Worm (Caenorhabditis elegans) whole organism, L4 larva: ENCODE results near the gene spp-22.
A peak's percentile ranks its signal among the peaks of the same experiment; 100 is the strongest.

ENCODE experiments used
- F10B5.3 ChIP-seq: sonication (generic microtip); optimal IDR thresholded peaks from 2 replicates; lab custom pipeline; 2016; ENCODE audit warnings: mild to moderate bottlenecking, missing genetic modification characterization, missing compliant biosample characterization
- F49E8.2 ChIP-seq: sonication (generic microtip); optimal IDR thresholded peaks from 2 replicates; lab custom pipeline; 2016; ENCODE audit warnings: missing compliant biosample characterization, mild to moderate bottlenecking, missing genetic modification characterization, borderline replicate concordance
- T26A8.4 ChIP-seq: fragments of 200-800 bp; sonication (Bioruptor generic); IDR thresholded peaks from 2 replicates; pipeline ENCODE4 v1.3.6; 2022; ENCODE audit warnings: missing genetic modification characterization, missing compliant biosample characterization
- Y48G9A.11 ChIP-seq: fragments of 200-800 bp; sonication (Bioruptor generic); IDR thresholded peaks from 2 replicates; pipeline ENCODE4 v1.3.6; 2022; ENCODE audit warnings: missing genetic modification reagents, missing genetic modification characterization, missing compliant biosample characterization
- Y75B8A.6 ChIP-seq: fragments of 200-800 bp; sonication (Bioruptor generic); IDR thresholded peaks from 2 replicates; pipeline ENCODE4 v1.3.6; 2022; ENCODE audit warnings: missing genetic modification reagents, missing genetic modification characterization, missing compliant biosample characterization
- ZK337.2 ChIP-seq: fragments of 200-800 bp; sonication (Bioruptor generic); IDR thresholded peaks from 2 replicates; pipeline ENCODE4 v1.3.6; 2022; ENCODE audit warnings: missing genetic modification reagents, missing genetic modification characterization, missing compliant biosample characterization
- aly-2 ChIP-seq: sonication (generic microtip); optimal IDR thresholded peaks from 2 replicates; lab custom pipeline; 2018; ENCODE audit warnings: missing biosample characterization, missing genetic modification characterization
- arid-1 ChIP-seq: fragments of 200-800 bp; sonication (Bioruptor generic); conservative IDR thresholded peaks from 2 replicates; pipeline ENCODE4 v1.3.6; 2022; ENCODE audit warnings: missing genetic modification reagents, missing genetic modification characterization, missing compliant biosample characterization
- ceh-82 ChIP-seq: sonication (generic microtip); optimal IDR thresholded peaks from 2 replicates; lab custom pipeline; 2017; ENCODE audit warnings: missing biosample characterization, missing genetic modification characterization
- ces-1 ChIP-seq: fragments of 150-350 bp; sonication (generic microtip); optimal IDR thresholded peaks from 4 replicates; lab custom pipeline; 2014; ENCODE audit warnings: missing biosample characterization, missing genetic modification reagents, missing genetic modification characterization
- ctbp-1 ChIP-seq: fragments of 200-800 bp; sonication (Bioruptor generic); IDR thresholded peaks from 2 replicates; pipeline ENCODE4 v1.3.6; 2022; ENCODE audit warnings: missing genetic modification reagents, missing genetic modification characterization, missing compliant biosample characterization
- daf-12 ChIP-seq: fragments of 150-350 bp; optimal IDR thresholded peaks from 2 replicates; lab custom pipeline; 2014; ENCODE audit warnings: missing biosample characterization, missing genetic modification reagents, missing genetic modification characterization
- dmd-6 ChIP-seq: fragments of 200-800 bp; sonication (Bioruptor generic); IDR thresholded peaks from 2 replicates; pipeline ENCODE4 v1.3.6; 2022; ENCODE audit warnings: missing genetic modification reagents, missing genetic modification characterization, missing compliant biosample characterization
- dmd-8 ChIP-seq: fragments of 200-800 bp; sonication (Bioruptor generic); IDR thresholded peaks from 2 replicates; pipeline ENCODE4 v1.3.6; 2022; ENCODE audit warnings: missing genetic modification characterization, missing compliant biosample characterization
- dpl-1 ChIP-seq: fragments of 150-350 bp; optimal IDR thresholded peaks from 2 replicates; lab custom pipeline; 2014; ENCODE audit warnings: missing biosample characterization, missing genetic modification reagents, missing genetic modification characterization
- dve-1 ChIP-seq: sonication (generic microtip); optimal IDR thresholded peaks from 2 replicates; lab custom pipeline; 2017; ENCODE audit warnings: antibody characterized with exemption, mild to moderate bottlenecking, missing genetic modification characterization, missing compliant biosample characterization; ENCODE audit not compliant: insufficient read depth
- gei-8 ChIP-seq: fragments of 200-800 bp; sonication (Bioruptor generic); optimal IDR thresholded peaks from 2 replicates; lab custom pipeline; 2018; ENCODE audit warnings: mild to moderate bottlenecking, missing genetic modification characterization, missing compliant biosample characterization
- hif-1 ChIP-seq, 2 experiments: sonication (generic microtip); optimal IDR thresholded peaks; 2 replicates each; lab custom pipeline; 2016 to 2017; ENCODE audit warnings: missing compliant biosample characterization in 2 of 2, missing genetic modification characterization in 2 of 2, missing genetic modification reagents in 2 of 2, missing genotype in 2 of 2, mild to moderate bottlenecking in 1 of 2
- hlh-11 ChIP-seq: fragments of 200-800 bp; sonication (Bioruptor generic); optimal IDR thresholded peaks from 2 replicates; lab custom pipeline; 2018; ENCODE audit warnings: mild to moderate bottlenecking, missing genetic modification characterization, missing compliant biosample characterization
- hlh-30 ChIP-seq: sonication (generic microtip); optimal IDR thresholded peaks from 2 replicates; lab custom pipeline; 2017; ENCODE audit warnings: antibody characterized with exemption, mild to moderate bottlenecking, missing genetic modification characterization, missing compliant biosample characterization; ENCODE audit not compliant: insufficient read depth
- lin-15B ChIP-seq: fragments of 150-350 bp; sonication (generic microtip); optimal IDR thresholded peaks from 3 replicates; lab custom pipeline; 2014; ENCODE audit warnings: missing biosample characterization, missing genetic modification characterization
- lin-39 ChIP-seq: fragments of 150-350 bp; optimal IDR thresholded peaks from 2 replicates; lab custom pipeline; 2014; ENCODE audit warnings: missing biosample characterization, missing genetic modification reagents, missing genetic modification characterization
- lsy-2 ChIP-seq, 2 experiments: fragments of 150-350 bp in 1 of 2; sonication (generic microtip) in 1 of 2; optimal IDR thresholded peaks; 2 replicates each; lab custom pipeline; 2014 to 2017; ENCODE audit warnings: missing biosample characterization in 2 of 2, missing genetic modification characterization in 2 of 2
- mdl-1 ChIP-seq, 2 experiments: fragments of 150-350 bp in 1 of 2; sonication (generic microtip) in 1 of 2; optimal IDR thresholded peaks; 2 replicates each; lab custom pipeline; 2014 to 2017; ENCODE audit warnings: missing biosample characterization in 2 of 2, missing genetic modification characterization in 2 of 2
- mes-2 ChIP-seq: sonication (generic microtip); optimal IDR thresholded peaks from 2 replicates; lab custom pipeline; 2016; ENCODE audit warnings: missing genotype, mild to moderate bottlenecking, missing genetic modification characterization, missing compliant biosample characterization; ENCODE audit not compliant: poor library complexity, severe bottlenecking
- nhr-28 ChIP-seq: fragments of 150-350 bp; optimal IDR thresholded peaks from 2 replicates; lab custom pipeline; 2014; ENCODE audit warnings: missing biosample characterization, missing genetic modification characterization
- nhr-41 ChIP-seq: fragments of 200-800 bp; sonication (Bioruptor generic); IDR thresholded peaks from 2 replicates; pipeline ENCODE4 v1.3.6; 2022; ENCODE audit warnings: missing genetic modification reagents, missing genetic modification characterization, missing compliant biosample characterization
- nhr-48 ChIP-seq: sonication (generic microtip); optimal IDR thresholded peaks from 2 replicates; lab custom pipeline; 2016; ENCODE audit warnings: mild to moderate bottlenecking, missing genetic modification characterization, missing compliant biosample characterization
- nhr-6 ChIP-seq: fragments of 150-350 bp; optimal IDR thresholded peaks from 2 replicates; lab custom pipeline; 2014; ENCODE audit warnings: missing biosample characterization, missing genetic modification characterization
- nhr-76 ChIP-seq: fragments of 150-350 bp; optimal IDR thresholded peaks from 2 replicates; lab custom pipeline; 2014; ENCODE audit warnings: missing biosample characterization, missing genetic modification characterization
- pha-4 ChIP-seq, 2 experiments: fragments of 150-350 bp in 1 of 2; fragments of 200-800 bp in 1 of 2; sonication (Bioruptor generic) in 1 of 2; IDR thresholded peaks in 1 of 2; optimal IDR thresholded peaks in 1 of 2; 2 replicates each; pipeline versions ENCODE4 v1.3.6 to Lab custom; 2014 to 2022; ENCODE audit warnings: missing genetic modification characterization in 2 of 2, missing genetic modification reagents in 2 of 2, missing biosample characterization in 1 of 2, missing compliant biosample characterization in 1 of 2
- php-3 ChIP-seq: fragments of 200-800 bp; sonication (Bioruptor generic); IDR thresholded peaks from 2 replicates; pipeline ENCODE4 v1.3.6; 2022; ENCODE audit warnings: missing genetic modification reagents, missing genetic modification characterization, missing compliant biosample characterization
- rbr-2 ChIP-seq: sonication (generic microtip); optimal IDR thresholded peaks from 2 replicates; lab custom pipeline; 2016; ENCODE audit warnings: missing genotype, missing genetic modification characterization, missing compliant biosample characterization
- saeg-2 ChIP-seq: fragments of 200-800 bp; sonication (Bioruptor generic); IDR thresholded peaks from 2 replicates; pipeline ENCODE4 v1.3.6; 2022; ENCODE audit warnings: missing genetic modification reagents, missing genetic modification characterization, missing compliant biosample characterization
- sdz-12 ChIP-seq: fragments of 200-800 bp; sonication (Bioruptor generic); optimal IDR thresholded peaks from 2 replicates; lab custom pipeline; 2018; ENCODE audit warnings: mild to moderate bottlenecking, missing genetic modification characterization, missing compliant biosample characterization
- set-16 ChIP-seq: fragments of 200-800 bp; sonication (Bioruptor generic); IDR thresholded peaks from 2 replicates; pipeline ENCODE4 v1.3.6; 2022; ENCODE audit warnings: missing genetic modification reagents, missing genetic modification characterization, missing compliant biosample characterization
- skn-1 ChIP-seq: fragments of 150-350 bp; optimal IDR thresholded peaks from 2 replicates; lab custom pipeline; 2014; ENCODE audit warnings: missing biosample characterization, missing genetic modification characterization
- spr-1 ChIP-seq: sonication (generic microtip); optimal IDR thresholded peaks from 2 replicates; lab custom pipeline; 2016; ENCODE audit warnings: mild to moderate bottlenecking, missing genetic modification characterization, missing compliant biosample characterization
- unc-39 ChIP-seq: sonication (generic microtip); optimal IDR thresholded peaks from 2 replicates; lab custom pipeline; 2017; ENCODE audit warnings: missing biosample characterization, missing genetic modification characterization
- unc-62 ChIP-seq, 3 experiments: fragments of 150-350 bp in 1 of 3; sonication (generic microtip); optimal IDR thresholded peaks in 2 of 3; peaks in 1 of 3; 1 replicate in 1 of 3; 2 replicates in 2 of 3; lab custom pipeline; 2014 to 2017; ENCODE audit warnings: missing biosample characterization in 3 of 3, missing genetic modification characterization in 3 of 3, missing genetic modification reagents in 3 of 3, missing genotype in 1 of 3
- zag-1 ChIP-seq: fragments of 150-350 bp; optimal IDR thresholded peaks from 2 replicates; lab custom pipeline; 2014; ENCODE audit warnings: missing biosample characterization, missing genetic modification characterization
- zip-11 ChIP-seq: fragments of 200-800 bp; sonication (Bioruptor generic); IDR thresholded peaks from 2 replicates; pipeline ENCODE4 v1.3.6; 2022; ENCODE audit warnings: missing genetic modification characterization, missing compliant biosample characterization
- zip-2 ChIP-seq: fragments of 150-350 bp; optimal IDR thresholded peaks from 2 replicates; lab custom pipeline; 2014; ENCODE audit warnings: missing biosample characterization, missing genetic modification characterization
- ztf-11 ChIP-seq: fragments of 150-350 bp; optimal IDR thresholded peaks from 2 replicates; lab custom pipeline; 2014; ENCODE audit warnings: missing biosample characterization, missing genetic modification characterization

Gene spp-22

DNA sequence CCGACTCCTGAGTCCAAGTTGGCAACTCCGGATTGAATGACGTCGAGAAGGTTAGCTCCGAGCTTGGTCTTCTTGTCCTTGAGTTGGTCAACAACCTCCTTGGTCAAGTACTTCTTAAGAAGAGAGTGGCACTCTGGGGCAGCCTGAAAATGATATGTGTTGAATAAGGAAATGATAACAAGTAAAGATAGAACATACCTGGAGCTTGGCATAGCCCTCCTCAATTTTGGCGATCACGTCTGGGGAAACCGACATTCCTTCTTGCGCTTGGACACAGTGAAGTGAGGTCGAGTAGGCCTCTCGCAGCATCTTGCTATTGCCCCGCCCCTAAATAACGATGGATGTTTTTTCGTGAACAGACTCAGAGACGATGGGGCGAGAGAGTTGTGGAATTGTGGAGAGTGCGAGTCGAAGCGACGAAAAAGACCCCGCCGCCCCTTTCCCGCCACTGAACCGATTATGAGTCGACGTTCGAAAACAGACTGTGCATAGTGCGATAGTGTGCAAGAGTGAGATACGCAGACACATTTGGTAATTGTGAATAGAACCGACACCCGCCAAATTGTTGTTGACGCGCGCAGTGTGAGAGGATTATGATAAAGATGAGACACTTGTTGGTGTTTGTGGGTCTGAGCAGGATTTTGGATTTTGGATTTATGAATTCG is 20.8 kb downstream of the spp-22 start (continued):
- TF ChIP-seq dmd-8 (GFP tag; lab: Robert Waterston, UW), result no peak
- no peak for TF ChIP-seq gei-8 (GFP tag; lab: Kevin White, UChicago)
- peak; percentile 7 for TF ChIP-seq mes-2 (tag; lab: Kevin White, UChicago)
- TF ChIP-seq ces-1 (GFP tag; lab: Kevin White, UChicago), result no peak
- no peak for TF ChIP-seq lin-15B (tag; lab: Kevin White, UChicago)
- TF ChIP-seq F10B5.3, result no peak
- TF ChIP-seq arid-1 (GFP tag; lab: Robert Waterston, UW), result no peak
- no peak for TF ChIP-seq skn-1 (tag; lab: Kevin White, UChicago)
- TF ChIP-seq T26A8.4 (GFP tag; lab: Robert Waterston, UW), result no peak

DNA sequence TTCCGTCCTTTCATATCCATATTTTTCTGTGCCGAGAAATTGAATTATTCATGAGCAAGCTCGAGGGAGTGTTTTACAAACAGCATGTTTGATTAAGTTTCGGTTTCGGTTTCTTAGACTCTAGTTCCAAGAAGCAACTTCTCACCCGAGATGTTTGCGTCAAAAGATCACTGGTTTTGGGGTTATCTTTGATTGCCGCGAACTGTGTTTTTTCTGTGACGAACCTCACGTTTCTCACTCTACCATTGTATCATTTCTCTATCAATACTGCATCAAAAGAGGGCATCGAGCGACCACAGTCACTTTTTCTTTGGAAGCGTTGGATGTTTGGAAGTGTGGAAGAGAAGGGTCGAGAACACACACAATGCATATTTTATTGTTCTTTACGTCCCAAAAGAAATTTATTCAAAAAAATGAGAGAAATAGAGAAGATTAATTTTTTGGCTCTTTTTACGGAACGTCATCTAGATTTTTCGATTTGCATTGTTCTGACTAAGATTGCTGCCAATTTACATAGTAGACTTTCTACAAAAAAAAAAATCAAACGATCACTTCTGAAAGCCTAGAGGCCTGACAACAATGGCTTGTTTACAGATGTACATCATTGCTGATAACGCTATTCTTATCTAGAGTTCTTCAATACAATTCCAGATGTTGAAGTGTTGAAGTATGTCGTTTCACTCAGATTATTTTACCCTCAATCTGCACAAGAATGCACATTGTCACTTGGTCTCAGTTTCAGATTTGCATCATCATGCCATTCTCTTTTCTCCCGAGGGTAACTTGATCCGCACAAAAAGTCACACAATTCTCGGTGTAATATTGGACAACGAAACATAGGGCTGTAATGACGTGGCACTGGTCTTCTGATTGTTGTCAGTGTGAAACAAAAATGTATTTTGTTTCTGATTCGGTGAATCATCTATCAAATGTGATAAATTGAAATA is 21.9 kb downstream of the spp-22 start:
- TF ChIP-seq php-3 (no peak), set-16 (GFP tag; lab: Robert Waterston, UW) (no peak), spr-1 (no peak), dpl-1 (GFP tag; lab: Kevin White, UChicago) (no peak), dve-1 (peak; percentile 29), dmd-6 (GFP tag; lab: Robert Waterston, UW) (peak; percentile 68), aly-2 (tag; lab: Kevin White, UChicago) (no peak), nhr-28 (peak; percentile 60), ztf-11 (tag; lab: Kevin White, UChicago) (no peak), nhr-76 (tag; lab: Kevin White, UChicago) (no peak), zip-11 (GFP tag; lab: Robert Waterston, UW) (no peak), mes-2 (tag; lab: Kevin White, UChicago) (peak; percentile 5), mdl-1 (tag; optimal IDR thresholded peaks at IDR 0.05; lab: Kevin White, UChicago) (no peak), ceh-82 (tag; lab: Kevin White, UChicago) (no peak), lsy-2 (tag; optimal IDR thresholded peaks at IDR 0.05; lab: Kevin White, UChicago) (peak in 1 of 2 experiments; percentile 8), nhr-6 (tag; lab: Kevin White, UChicago) (peak; percentile 32), saeg-2 (GFP tag; lab: Robert Waterston, UW) (no peak), rbr-2 (tag; lab: Kevin White, UChicago) (no peak), ctbp-1 (no peak), T26A8.4 (GFP tag; lab: Robert Waterston, UW) (0 out of 2 replicates have a peak, but pooled peaks have one; percentile 8), hif-1 (tag; optimal IDR thresholded peaks at IDR 0.05; lab: Kevin White, UChicago) (no peak), lin-15B (tag; lab: Kevin White, UChicago) (no peak), Y75B8A.6 (GFP tag; lab: Robert Waterston, UW) (no peak), unc-62 (GFP tag; optimal IDR thresholded peaks at IDR 0.05 in 1 of 2; lab: Kevin White, UChicago) (peak in 1 of 2 experiments; percentile 92), unc-62 (tag; optimal IDR thresholded peaks at IDR 0.05; lab: Kevin White, UChicago) (no peak), pha-4 (GFP tag; IDR thresholded peaks at IDR 0.05; lab: Robert Waterston, UW) (no peak), pha-4 (tag; optimal IDR thresholded peaks at IDR 0.05; lab: Kevin White, UChicago) (peak; percentile 4), nhr-48 (tag; lab: Kevin White, UChicago) (no peak), hlh-30 (tag; lab: Kevin White, UChicago) (peak; percentile 38), gei-8 (GFP tag; lab: Kevin White, UChicago) (no peak), ZK337.2 (GFP tag; lab: Robert Waterston, UW) (no peak), unc-39 (tag; lab: Kevin White, UChicago) (no peak), sdz-12 (no peak), lin-39 (tag; lab: Kevin White, UChicago) (no peak), nhr-41 (no peak), Y48G9A.11 (GFP tag; lab: Robert Waterston, UW) (no peak), hlh-11 (tag; lab: Kevin White, UChicago) (peak; percentile 38), daf-12 (tag; lab: Kevin White, UChicago) (no peak), zag-1 (tag; lab: Kevin White, UChicago) (no peak), F49E8.2 (tag; lab: Kevin White, UChicago) (no peak), zip-2 (no peak)
